Fruit fly (Drosophila melanogaster): ENCODE results near the gene CG13605.

dm6 chr3R:24106059-24106631 is 6.0 kb downstream of the CG13605 start:
- TF ChIP-seq CG8478 (optimal IDR thresholded peaks at IDR 0.05) (no peak), CTCF (optimal IDR thresholded peaks at IDR 0.05) (no peak)

Measured in S2 (cell line).